Worm (Caenorhabditis elegans): ENCODE data around the gene F25E5.16.

ce11 chrV:7478404-7478803 lies 40.3 kb downstream of the F25E5.16 start, which contains the start of gene str-190:
- no peak for TF ChIP-seq zip-5 (tag; optimal IDR thresholded peaks at IDR 0.05)
- no peak for TF ChIP-seq hlh-30 (tag; optimal IDR thresholded peaks at IDR 0.05; ENCODE audit: insufficient read depth)
- TF ChIP-seq dve-1 (tag; optimal IDR thresholded peaks at IDR 0.05), result no peak
- no peak for TF ChIP-seq pha-4 (tag; optimal IDR thresholded peaks at IDR 0.05)
- no peak for TF ChIP-seq tbx-2 (tag; optimal IDR thresholded peaks at IDR 0.05)
- no peak for TF ChIP-seq ama-1 (optimal IDR thresholded peaks at IDR 0.05)
- TF ChIP-seq nhr-11 (tag; optimal IDR thresholded peaks at IDR 0.05), result no peak
- no peak for TF ChIP-seq fkh-6 (tag; optimal IDR thresholded peaks at IDR 0.05)
- TF ChIP-seq K09A11.1 (tag; optimal IDR thresholded peaks at IDR 0.05; ENCODE audit: insufficient read depth), result no peak
- no peak for TF ChIP-seq C08G9.2 (tag; optimal IDR thresholded peaks at IDR 0.05)
- no peak for TF ChIP-seq elt-2 (tag; optimal IDR thresholded peaks at IDR 0.05)
- no peak for TF ChIP-seq pax-1 (tag; optimal IDR thresholded peaks at IDR 0.05)
- no peak for TF ChIP-seq ets-4 (tag; optimal IDR thresholded peaks at IDR 0.05)
